Worm (Caenorhabditis elegans): ENCODE measurements around the gene ZK512.11.

Gene ZK512.11

ce11 chrIII:9112479-9112878 lies 31.5 kb upstream of the ZK512.11 start:
- TF ChIP-seq ceh-45 (GFP tag; IDR thresholded peaks at IDR 0.05) (no peak), hlh-6 (tag; optimal IDR thresholded peaks at IDR 0.05) (peak; percentile 57), unc-55 (GFP tag; optimal IDR thresholded peaks at IDR 0.05) (no peak), ceh-22 (tag; optimal IDR thresholded peaks at IDR 0.05) (no peak), ceh-48 (tag; optimal IDR thresholded peaks at IDR 0.05) (no peak), ref-2 (tag; optimal IDR thresholded peaks at IDR 0.05) (peak; percentile 63), ztf-16 (tag; optimal IDR thresholded peaks at IDR 0.05) (no peak), sdc-2 (tag; optimal IDR thresholded peaks at IDR 0.05) (peak; percentile 55), madf-2 (tag; optimal IDR thresholded peaks at IDR 0.05) (peak; percentile 5), rnt-1 (tag; optimal IDR thresholded peaks at IDR 0.05) (no peak), unc-42 (tag; optimal IDR thresholded peaks at IDR 0.05) (peak; percentile 23), pat-9 (tag; optimal IDR thresholded peaks at IDR 0.05) (no peak), gmeb-2 (tag; optimal IDR thresholded peaks at IDR 0.05) (no peak), pax-1 (tag; optimal IDR thresholded peaks at IDR 0.05) (no peak), ahr-1 (tag; optimal IDR thresholded peaks at IDR 0.05) (no peak), npax-4 (tag; optimal IDR thresholded peaks at IDR 0.05) (no peak), ceh-14 (tag; optimal IDR thresholded peaks at IDR 0.05) (peak; percentile 33), hlh-8 (tag; optimal IDR thresholded peaks at IDR 0.05) (no peak), ets-4 (tag; optimal IDR thresholded peaks at IDR 0.05) (no peak), nhr-11 (tag; optimal IDR thresholded peaks at IDR 0.05) (no peak), ttx-3 (tag; optimal IDR thresholded peaks at IDR 0.05) (no peak), hlh-15 (tag; optimal IDR thresholded peaks at IDR 0.05) (no peak), ceh-19 (GFP tag; optimal IDR thresholded peaks at IDR 0.05) (no peak), elt-4 (tag; optimal IDR thresholded peaks at IDR 0.05) (no peak), eyg-1 (tag; optimal IDR thresholded peaks at IDR 0.05) (no peak), unc-86 (tag; optimal IDR thresholded peaks at IDR 0.05) (no peak), pha-2 (tag; optimal IDR thresholded peaks at IDR 0.05) (no peak), F13H6.1 (tag; optimal IDR thresholded peaks at IDR 0.05) (no peak), ceh-18 (tag; optimal IDR thresholded peaks at IDR 0.05) (no peak), fkh-10 (GFP tag; optimal IDR thresholded peaks at IDR 0.05) (no peak), ceh-6 (GFP tag; optimal IDR thresholded peaks at IDR 0.05) (no peak), fkh-6 (tag; optimal IDR thresholded peaks at IDR 0.05) (no peak), pqm-1 (tag; optimal IDR thresholded peaks at IDR 0.05) (no peak), nfya-1 (tag; optimal IDR thresholded peaks at IDR 0.05) (peak; percentile 10), sox-4 (tag; optimal IDR thresholded peaks at IDR 0.05) (no peak), pha-4 (tag; optimal IDR thresholded peaks at IDR 0.05) (no peak), K09A11.1 (tag; optimal IDR thresholded peaks at IDR 0.05; ENCODE audit: insufficient read depth) (no peak), ceh-30 (tag; optimal IDR thresholded peaks at IDR 0.05) (no peak), ceh-9 (tag; optimal IDR thresholded peaks at IDR 0.05) (no peak), dve-1 (tag; optimal IDR thresholded peaks at IDR 0.05) (no peak), C38D4.7 (GFP tag; optimal IDR thresholded peaks at IDR 0.05) (no peak), lim-6 (tag; optimal IDR thresholded peaks at IDR 0.05) (no peak), ama-1 (optimal IDR thresholded peaks at IDR 0.05) (no peak), K02D7.2 (tag; optimal IDR thresholded peaks at IDR 0.05) (no peak), hlh-13 (GFP tag; optimal IDR thresholded peaks at IDR 0.05) (no peak), ceh-34 (tag; optimal IDR thresholded peaks at IDR 0.05) (peak; percentile 49), ceh-31 (tag; optimal IDR thresholded peaks at IDR 0.05) (peak; percentile 62), nhr-232 (tag; optimal IDR thresholded peaks at IDR 0.05) (no peak), dmd-4 (tag; optimal IDR thresholded peaks at IDR 0.05; ENCODE audit: borderline replicate concordance) (no peak), odd-2 (tag; optimal IDR thresholded peaks at IDR 0.05) (no peak), hlh-30 (tag; optimal IDR thresholded peaks at IDR 0.05; ENCODE audit: insufficient read depth) (no peak), zip-5 (tag; optimal IDR thresholded peaks at IDR 0.05) (no peak), unc-3 (GFP tag; conservative IDR thresholded peaks at IDR 0.05) (no peak), unc-3 (tag; optimal IDR thresholded peaks at IDR 0.05) (no peak), C08G9.2 (tag; optimal IDR thresholded peaks at IDR 0.05) (peak; percentile 20)
